Fruit fly (Drosophila melanogaster) whole organism, embryonic: ENCODE results near the gene SmD1.

ENCODE experiments used
- Atf3 ChIP-seq: fragments of 200-800 bp; sonication (Bioruptor generic); optimal IDR thresholded peaks from 3 replicates; lab custom pipeline; 2016; ENCODE audit warnings: missing biosample characterization, missing genetic modification characterization
- CG10462 ChIP-seq: fragments of 200-800 bp; sonication (Bioruptor generic); optimal IDR thresholded peaks from 2 replicates; lab custom pipeline; 2016; ENCODE audit warnings: missing biosample characterization, missing genetic modification characterization
- CG11398 ChIP-seq: fragments of 200-800 bp; sonication (Bioruptor generic); optimal IDR thresholded peaks from 2 replicates; lab custom pipeline; 2016; ENCODE audit warnings: missing biosample characterization, missing genetic modification characterization
- CG11456 ChIP-seq: fragments of 200-800 bp; sonication (Bioruptor generic); IDR thresholded peaks from 3 replicates; pipeline ENCODE4 v1.3.6; 2022; ENCODE audit warnings: missing biosample characterization, missing genetic modification characterization
- CG12744 ChIP-seq: fragments of 200-800 bp; sonication (Bioruptor generic); optimal IDR thresholded peaks from 2 replicates; lab custom pipeline; 2016; ENCODE audit warnings: missing biosample characterization, missing genetic modification characterization
- CG13123 ChIP-seq: fragments of 200-800 bp; sonication (Bioruptor generic); optimal IDR thresholded peaks from 2 replicates; lab custom pipeline; 2016; ENCODE audit warnings: missing biosample characterization, missing genetic modification characterization
- CG13775 ChIP-seq: fragments of 200-800 bp; sonication (Bioruptor generic); optimal IDR thresholded peaks from 3 replicates; lab custom pipeline; 2017; ENCODE audit warnings: missing biosample characterization, mild to moderate bottlenecking, missing genetic modification characterization
- CG1529 ChIP-seq: fragments of 200-800 bp; sonication (Bioruptor generic); optimal IDR thresholded peaks from 3 replicates; lab custom pipeline; 2018; ENCODE audit warnings: missing biosample characterization, missing genetic modification characterization
- CG15514 ChIP-seq: fragments of 200-800 bp; sonication (Bioruptor generic); optimal IDR thresholded peaks from 3 replicates; lab custom pipeline; 2017; ENCODE audit warnings: missing biosample characterization, missing genetic modification characterization, mild to moderate bottlenecking, moderate library complexity, missing genetic modification reagents
- CG2202 ChIP-seq: fragments of 200-800 bp; sonication (Bioruptor generic); optimal IDR thresholded peaks from 2 replicates; lab custom pipeline; 2018; ENCODE audit warnings: missing biosample characterization, mild to moderate bottlenecking, missing genetic modification characterization
- CG34376 ChIP-seq: fragments of 200-800 bp; sonication (Bioruptor generic); optimal IDR thresholded peaks from 2 replicates; lab custom pipeline; 2018; ENCODE audit warnings: missing biosample characterization, mild to moderate bottlenecking, missing genetic modification characterization
- CG4282 ChIP-seq: fragments of 200-800 bp; sonication (Bioruptor generic); optimal IDR thresholded peaks from 2 replicates; lab custom pipeline; 2016; ENCODE audit warnings: missing biosample characterization, missing genetic modification characterization
- CG4730 ChIP-seq: fragments of 200-800 bp; sonication (Bioruptor generic); IDR thresholded peaks from 2 replicates; pipeline ENCODE4 v1.3.6; 2022; ENCODE audit warnings: missing biosample characterization, missing genetic modification characterization
- CG4820 ChIP-seq: fragments of 200-800 bp; sonication (Bioruptor generic); optimal IDR thresholded peaks from 3 replicates; lab custom pipeline; 2016; ENCODE audit warnings: missing biosample characterization, missing genetic modification characterization
- CG7928 ChIP-seq: fragments of 200-800 bp; sonication (Bioruptor generic); optimal IDR thresholded peaks from 2 replicates; lab custom pipeline; 2017; ENCODE audit warnings: missing biosample characterization, mild to moderate bottlenecking, missing genetic modification characterization
- CG8924 ChIP-seq: fragments of 200-800 bp; optimal IDR thresholded peaks from 3 replicates; lab custom pipeline; 2019; ENCODE audit warnings: missing biosample characterization, mild to moderate bottlenecking, missing genetic modification characterization, moderate library complexity
- CHES-1-like ChIP-seq: fragments of 200-800 bp; sonication (Bioruptor generic); optimal IDR thresholded peaks from 2 replicates; lab custom pipeline; 2016; ENCODE audit warnings: missing biosample characterization, missing genetic modification characterization
- Dll ChIP-seq: fragments of 200-800 bp; sonication (Bioruptor generic); IDR thresholded peaks from 4 replicates; pipeline ENCODE4 v1.3.6; 2022; ENCODE audit warnings: missing biosample characterization, missing genetic modification characterization; ENCODE audit not compliant: partially characterized antibody
- Dref ChIP-seq: fragments of 200-800 bp; sonication (Bioruptor generic); IDR thresholded peaks from 2 replicates; pipeline ENCODE4 v1.3.6; 2022; ENCODE audit warnings: missing biosample characterization, missing genetic modification characterization
- Gsc ChIP-seq: fragments of 200-800 bp; sonication (Bioruptor generic); IDR thresholded peaks from 2 replicates; pipeline ENCODE4 v1.3.6; 2022; ENCODE audit warnings: missing biosample characterization, missing genetic modification characterization
- H2.0 ChIP-seq: fragments of 200-800 bp; sonication (Bioruptor generic); IDR thresholded peaks from 2 replicates; pipeline ENCODE4 v1.3.6; 2022; ENCODE audit warnings: missing biosample characterization, missing genetic modification characterization
- HHEX ChIP-seq: fragments of 200-800 bp; sonication (Bioruptor generic); optimal IDR thresholded peaks from 3 replicates; lab custom pipeline; 2017; ENCODE audit warnings: missing biosample characterization, mild to moderate bottlenecking, missing genetic modification characterization, missing genetic modification reagents
- Jarid2 ChIP-seq: fragments of 200-800 bp; sonication (Bioruptor generic); optimal IDR thresholded peaks from 3 replicates; lab custom pipeline; 2017; ENCODE audit warnings: mild to moderate bottlenecking, missing biosample characterization, missing genetic modification reagents, missing genetic modification characterization
- Mes4 ChIP-seq: fragments of 200-800 bp; sonication (Bioruptor generic); optimal IDR thresholded peaks from 2 replicates; lab custom pipeline; 2016; ENCODE audit warnings: missing biosample characterization, missing genetic modification characterization
- Rx ChIP-seq: fragments of 200-800 bp; sonication (Bioruptor generic); IDR thresholded peaks from 2 replicates; pipeline ENCODE4 v1.3.6; 2022; ENCODE audit warnings: missing biosample characterization, missing genetic modification characterization
- Sry-δ ChIP-seq: fragments of 200-800 bp; sonication (Bioruptor generic); optimal IDR thresholded peaks from 2 replicates; lab custom pipeline; 2016; ENCODE audit warnings: missing biosample characterization, missing genetic modification characterization
- Taf1 ChIP-seq: fragments of 200-800 bp; sonication (Bioruptor generic); IDR thresholded peaks from 2 replicates; pipeline ENCODE4 v1.3.6; 2022; ENCODE audit warnings: missing biosample characterization, missing genetic modification characterization
- Trl ChIP-seq, 3 experiments: fragments of >200 bp in 2 of 3; fragments of 200-800 bp in 1 of 3; sonication (Bioruptor generic) in 1 of 3; optimal IDR thresholded peaks; 2 replicates in 1 of 3; 3 replicates in 2 of 3; lab custom pipeline; 2016 to 2017; ENCODE audit warnings: missing biosample characterization in 1 of 3, missing genetic modification characterization in 1 of 3
- amos ChIP-seq: fragments of 200-800 bp; sonication (Bioruptor generic); IDR thresholded peaks from 2 replicates; pipeline ENCODE4 v1.3.6; 2022; ENCODE audit warnings: missing biosample characterization, missing genetic modification characterization; ENCODE audit not compliant: partially characterized antibody
- az2 ChIP-seq: fragments of 200-800 bp; sonication (Bioruptor generic); optimal IDR thresholded peaks from 3 replicates; lab custom pipeline; 2016; ENCODE audit warnings: missing biosample characterization, missing genetic modification characterization
- cas ChIP-seq: fragments of 200-800 bp; sonication (Bioruptor generic); IDR thresholded peaks from 2 replicates; pipeline ENCODE4 v1.3.6; 2022; ENCODE audit warnings: missing biosample characterization, missing genetic modification characterization
- chinmo ChIP-seq: fragments of 200-800 bp; sonication (Bioruptor generic); IDR thresholded peaks from 4 replicates; pipeline ENCODE4 v1.3.6; 2022; ENCODE audit warnings: missing biosample characterization, missing genetic modification characterization; ENCODE audit not compliant: partially characterized antibody
- emc ChIP-seq: fragments of 200-800 bp; sonication (Bioruptor generic); optimal IDR thresholded peaks from 2 replicates; lab custom pipeline; 2016; ENCODE audit warnings: missing biosample characterization, missing genetic modification characterization
- eve ChIP-seq, 2 experiments: fragments of >200 bp; optimal IDR thresholded peaks; 2 replicates each; lab custom pipeline; 2017; ENCODE audit warnings: missing biosample characterization in 2 of 2, missing genetic modification characterization in 2 of 2
- fd3F ChIP-seq: fragments of 200-800 bp; sonication (Bioruptor generic); optimal IDR thresholded peaks from 2 replicates; lab custom pipeline; 2018; ENCODE audit warnings: missing biosample characterization, mild to moderate bottlenecking, missing genetic modification characterization, moderate library complexity
- fru ChIP-seq: fragments of >200 bp; optimal IDR thresholded peaks from 2 replicates; lab custom pipeline; 2017
- gem ChIP-seq: fragments of 200-800 bp; sonication (Bioruptor generic); optimal IDR thresholded peaks from 2 replicates; lab custom pipeline; 2019; ENCODE audit warnings: missing biosample characterization, mild to moderate bottlenecking, missing genetic modification characterization, moderate library complexity
- gfzf ChIP-seq: fragments of 200-800 bp; sonication (Bioruptor generic); optimal IDR thresholded peaks from 2 replicates; lab custom pipeline; 2016; ENCODE audit warnings: missing biosample characterization, mild to moderate bottlenecking, missing genetic modification characterization, moderate library complexity
- hth ChIP-seq: fragments of >200 bp; optimal IDR thresholded peaks from 2 replicates; lab custom pipeline; 2017; ENCODE audit warnings: inconsistent platforms
- inv ChIP-seq: fragments of 200-800 bp; sonication (Bioruptor generic); IDR thresholded peaks from 2 replicates; pipeline ENCODE4 v1.3.6; 2022; ENCODE audit warnings: missing biosample characterization, missing genetic modification characterization; ENCODE audit not compliant: partially characterized antibody
- kay ChIP-seq: fragments of 200-800 bp; sonication (Bioruptor generic); optimal IDR thresholded peaks from 2 replicates; lab custom pipeline; 2016; ENCODE audit warnings: missing biosample characterization, missing genetic modification characterization
- knrl ChIP-seq: fragments of 200-800 bp; sonication (Bioruptor generic); IDR thresholded peaks from 3 replicates; pipeline ENCODE4 v1.3.6; 2022; ENCODE audit warnings: missing biosample characterization, missing genetic modification characterization; ENCODE audit not compliant: partially characterized antibody
- pan ChIP-seq, 4 experiments: fragments of >200 bp in 3 of 4; fragments of 200-800 bp in 1 of 4; sonication (Bioruptor generic) in 1 of 4; optimal IDR thresholded peaks in 3 of 4; IDR thresholded peaks in 1 of 4; 2 replicates each; pipeline versions ENCODE4 v1.3.6 to Lab custom; 2017 to 2022; ENCODE audit warnings: missing biosample characterization in 2 of 4, missing genetic modification characterization in 2 of 4, mixed read lengths in 1 of 4
- psq ChIP-seq: fragments of 200-800 bp; sonication (Bioruptor generic); optimal IDR thresholded peaks from 2 replicates; lab custom pipeline; 2017; ENCODE audit warnings: missing biosample characterization, missing genetic modification characterization
- pum ChIP-seq: fragments of 200-800 bp; sonication (Bioruptor generic); optimal IDR thresholded peaks from 2 replicates; lab custom pipeline; 2016; ENCODE audit warnings: missing biosample characterization, missing genetic modification characterization
- rib ChIP-seq: fragments of 200-800 bp; sonication (Bioruptor generic); IDR thresholded peaks from 2 replicates; pipeline ENCODE4 v1.3.6; 2022; ENCODE audit warnings: missing biosample characterization, missing genetic modification characterization
- run ChIP-seq: fragments of 200-800 bp; sonication (Bioruptor generic); optimal IDR thresholded peaks from 3 replicates; lab custom pipeline; 2018; ENCODE audit warnings: missing biosample characterization, mild to moderate bottlenecking, missing genetic modification characterization
- sug ChIP-seq: fragments of 200-800 bp; optimal IDR thresholded peaks from 2 replicates; lab custom pipeline; 2019; ENCODE audit warnings: missing biosample characterization, mild to moderate bottlenecking, missing genetic modification characterization, moderate library complexity
- trem ChIP-seq: fragments of 200-800 bp; optimal IDR thresholded peaks from 3 replicates; lab custom pipeline; 2019; ENCODE audit warnings: missing biosample characterization, mild to moderate bottlenecking, missing genetic modification characterization, moderate library complexity
- unc-4 ChIP-seq: fragments of 200-800 bp; sonication (Bioruptor generic); IDR thresholded peaks from 2 replicates; pipeline ENCODE4 v1.3.6; 2022; ENCODE audit warnings: missing biosample characterization, missing genetic modification characterization; ENCODE audit not compliant: partially characterized antibody
- vvl ChIP-seq: fragments of 200-800 bp; sonication (Bioruptor generic); IDR thresholded peaks from 2 replicates; pipeline ENCODE4 v1.3.6; 2022; ENCODE audit warnings: missing biosample characterization, missing genetic modification characterization
- yki ChIP-seq: fragments of >200 bp; optimal IDR thresholded peaks from 3 replicates; lab custom pipeline; 2018

The SmD1 gene

dm6 chr3L:12732742-12733141, 1.7 kb downstream of the SmD1 start (continued):
- no peak for TF ChIP-seq emc (GFP tag; lab: Kevin White, UChicago)
- peak; percentile 68; the same call in 3 of the 4 replicates for TF ChIP-seq Dll (GFP tag; lab: Robert Waterston, UW)
- TF ChIP-seq yki (lab: Kevin White, UChicago), result no peak
- TF ChIP-seq chinmo (GFP tag; lab: Robert Waterston, UW), result peak; percentile 66; the same call in 1 of the 4 replicates
- no peak for TF ChIP-seq hth
- no peak for TF ChIP-seq CG13123 (GFP tag; lab: Kevin White, UChicago)
- no peak for TF ChIP-seq kay
- TF ChIP-seq CG12744, result no peak
- TF ChIP-seq eve (GFP tag; optimal IDR thresholded peaks at IDR 0.05; lab: Kevin White, UChicago), result no peak
- TF ChIP-seq unc-4 (GFP tag; lab: Robert Waterston, UW), result no peak; the same call in 1 of the 2 replicates
- no peak for TF ChIP-seq cas (GFP tag; lab: Robert Waterston, UW)
- no peak for TF ChIP-seq Gsc
- TF ChIP-seq Atf3 (GFP tag; lab: Kevin White, UChicago), result no peak
- TF ChIP-seq CG13775 (GFP tag; lab: Kevin White, UChicago), result no peak
- no peak for TF ChIP-seq psq (GFP tag; lab: Kevin White, UChicago)
- peak; percentile 47; the same call in 1 of the 2 replicates for TF ChIP-seq inv (GFP tag; lab: Robert Waterston, UW)
- TF ChIP-seq CG11398 (GFP tag; lab: Kevin White, UChicago), result no peak
- peak; percentile 64 for TF ChIP-seq knrl (GFP tag; lab: Robert Waterston, UW)
- TF ChIP-seq pan (optimal IDR thresholded peaks at IDR 0.05; lab: Kevin White, UChicago), result no peak
- no peak for TF ChIP-seq pan (GFP tag; optimal IDR thresholded peaks at IDR 0.05 in 1 of 2, IDR thresholded peaks at IDR 0.05 in 1 of 2)
- no peak for TF ChIP-seq pum (GFP tag; lab: Kevin White, UChicago)
- no peak for TF ChIP-seq Trl (optimal IDR thresholded peaks at IDR 0.05; lab: Kevin White, UChicago)
- no peak for TF ChIP-seq Trl (GFP tag; optimal IDR thresholded peaks at IDR 0.05; lab: Kevin White, UChicago)
- no peak for TF ChIP-seq HHEX
- TF ChIP-seq CG11456 (GFP tag; lab: Robert Waterston, UW), result no peak
- no peak for TF ChIP-seq sug
- no peak for TF ChIP-seq gem
- TF ChIP-seq trem, result peak; percentile 43
- no peak for TF ChIP-seq Rx (GFP tag; lab: Robert Waterston, UW)
- TF ChIP-seq CG1529 (GFP tag; lab: Kevin White, UChicago), result no peak
- no peak for TF ChIP-seq fd3F
- TF ChIP-seq run (tag; lab: Kevin White, UChicago), result no peak
- TF ChIP-seq CG4730, result no peak
- TF ChIP-seq fru (lab: Kevin White, UChicago), result no peak
- TF ChIP-seq CG2202 (tag; lab: Kevin White, UChicago), result no peak
- peak; percentile 95 for TF ChIP-seq Dref (GFP tag; lab: Robert Waterston, UW)
- TF ChIP-seq CG4282 (GFP tag; lab: Kevin White, UChicago), result no peak
- peak; percentile 75; the same call in 1 of the 2 replicates for TF ChIP-seq amos (GFP tag; lab: Robert Waterston, UW)
- no peak for TF ChIP-seq H2.0 (GFP tag; lab: Robert Waterston, UW)
- TF ChIP-seq Mes4 (GFP tag; lab: Kevin White, UChicago), result no peak
- peak; percentile 10 for TF ChIP-seq gfzf
- TF ChIP-seq az2 (GFP tag; lab: Kevin White, UChicago), result no peak
- TF ChIP-seq vvl (GFP tag; lab: Robert Waterston, UW), result no peak
- no peak for TF ChIP-seq CG4820 (GFP tag; lab: Kevin White, UChicago)
- TF ChIP-seq Taf1, result no peak
- TF ChIP-seq rib (GFP tag; lab: Robert Waterston, UW), result no peak
- TF ChIP-seq CHES-1-like, result no peak
- no peak for TF ChIP-seq CG10462 (GFP tag; lab: Kevin White, UChicago)
- TF ChIP-seq Jarid2 (GFP tag; lab: Kevin White, UChicago), result no peak
- peak; percentile 99 for TF ChIP-seq CG15514 (GFP tag; lab: Kevin White, UChicago)
- TF ChIP-seq CG34376 (GFP tag; lab: Kevin White, UChicago), result no peak
- TF ChIP-seq CG8924 (tag; lab: Kevin White, UChicago), result no peak
- peak; percentile 34 for TF ChIP-seq Sry-δ (GFP tag; lab: Kevin White, UChicago)
- no peak for TF ChIP-seq CG7928 (GFP tag; lab: Kevin White, UChicago)
